Worm (Caenorhabditis elegans): ENCODE data around the gene C04A11.2.

- TF ChIP-seq lin-40 (tag; optimal IDR thresholded peaks at IDR 0.05) (no peak), lin-54 (GFP tag; optimal IDR thresholded peaks at IDR 0.05) (no peak), F33H1.4 (GFP tag; IDR thresholded peaks at IDR 0.05) (no peak), snpc-4 (GFP tag; optimal IDR thresholded peaks at IDR 0.05) (no peak), snpc-4 (tag; optimal IDR thresholded peaks at IDR 0.05) (no peak)
These were observed 23.7 kb downstream of the C04A11.2 start for ce11 chrX:13644884-13645283.
